Fruit fly (Drosophila melanogaster) whole organism: Measurements from ENCODE around the gene CG13970.

Experiments
- CG8478 ChIP-seq: fragments of >200 bp; optimal IDR thresholded peaks from 2 replicates; lab custom pipeline; 2018; ENCODE audit warnings: inconsistent platforms
- pan ChIP-seq: fragments of >200 bp; optimal IDR thresholded peaks from 2 replicates; lab custom pipeline; 2017
- psq ChIP-seq: fragments of >200 bp; optimal IDR thresholded peaks from 2 replicates; lab custom pipeline; 2017
- usp ChIP-seq: fragments of >200 bp; optimal IDR thresholded peaks from 2 replicates; lab custom pipeline; 2017; ENCODE audit warnings: missing biosample characterization, missing genetic modification characterization, mixed read lengths

DNA sequence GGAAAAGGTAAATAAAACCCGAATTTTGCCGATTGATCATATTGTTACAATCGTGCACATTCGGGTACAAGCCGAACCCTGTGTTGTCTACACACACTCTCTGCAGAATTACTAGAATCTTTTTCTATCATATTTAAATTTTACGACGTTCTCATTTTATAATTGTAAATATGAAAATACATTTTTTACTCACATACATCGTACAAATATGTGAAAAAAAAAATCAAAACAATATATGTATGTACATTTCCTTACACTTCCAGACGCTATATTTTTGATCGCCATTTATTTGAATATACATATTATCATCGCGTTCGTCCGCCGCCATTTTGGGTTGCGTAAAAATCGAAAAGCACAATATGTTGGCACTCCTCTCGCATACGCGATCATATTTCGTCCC, 13.8 kb upstream of the CG13970 start:
- no peak for TF ChIP-seq psq (lab: Kevin White, UChicago)
- TF ChIP-seq pan = no peak
- TF ChIP-seq CG8478 (lab: Kevin White, UChicago) = no peak
- no peak for TF ChIP-seq usp (GFP tag; lab: Kevin White, UChicago)
